Fruit fly (Drosophila melanogaster): Measurements from ENCODE around the gene Jon65Aii.

The Jon65Aii gene

DNA sequence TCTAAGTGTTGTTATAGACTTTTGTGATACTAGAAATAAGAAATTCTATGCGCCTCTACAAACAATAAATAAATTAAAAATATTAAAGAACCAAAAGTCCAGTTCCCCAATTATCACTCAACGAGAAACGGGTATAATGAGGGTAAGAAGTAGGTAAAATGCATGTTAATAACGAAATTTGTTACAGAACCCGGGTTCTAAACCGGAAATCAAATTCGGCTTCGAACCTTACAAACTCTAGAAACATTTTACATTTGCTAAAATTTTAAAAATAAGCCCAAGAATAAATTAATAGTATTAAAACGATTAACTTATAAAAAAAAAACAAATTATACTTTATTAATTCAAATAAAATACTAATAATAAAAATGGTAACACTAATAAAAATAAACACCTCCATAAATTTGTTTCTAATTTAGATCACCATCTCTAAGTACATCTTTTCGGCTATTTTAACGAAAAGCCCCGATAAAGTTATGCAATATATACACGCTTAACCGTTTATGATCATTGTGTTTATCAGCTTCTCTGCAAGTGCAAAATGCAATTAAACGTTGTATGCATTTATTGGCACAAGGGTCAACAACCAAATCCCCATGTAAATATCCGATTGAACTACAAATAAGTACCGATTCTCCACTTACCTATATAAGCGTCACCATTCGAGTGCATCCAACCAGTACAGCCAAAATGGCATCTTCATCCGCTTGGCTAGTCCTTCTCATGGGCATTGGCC lies 19.5 kb downstream of the Jon65Aii start, which contains the start of gene CG6602 (continued):
- TF ChIP-seq CG10321 (GFP tag; IDR thresholded peaks at IDR 0.05), result peak; percentile 25; the same call in 1 of the 2 replicates
- TF ChIP-seq ERR (GFP tag; optimal IDR thresholded peaks at IDR 0.05), result no peak
- TF ChIP-seq Oaz (GFP tag; IDR thresholded peaks at IDR 0.05), result peak; percentile 38; the same call in 1 of the 2 replicates
- TF ChIP-seq CG7357 (GFP tag; IDR thresholded peaks at IDR 0.05), result 0 out of 3 replicates have a peak, but pooled peaks have one; percentile 43
- no peak for TF ChIP-seq CG12236 (GFP tag; optimal IDR thresholded peaks at IDR 0.05)
- TF ChIP-seq stwl (tag; optimal IDR thresholded peaks at IDR 0.05), result peak; percentile 73
- TF ChIP-seq Dip2 (GFP tag; IDR thresholded peaks at IDR 0.05), result no peak
- no peak for TF ChIP-seq lov (optimal IDR thresholded peaks at IDR 0.05)
- peak; percentile 68 for TF ChIP-seq lov (GFP tag; IDR thresholded peaks at IDR 0.05)
- peak; percentile 12 to 18 for TF ChIP-seq Hr51 (GFP tag; optimal IDR thresholded peaks at IDR 0.05)
- peak; percentile 64 for TF ChIP-seq CG33213 (GFP tag; optimal IDR thresholded peaks at IDR 0.05)
- TF ChIP-seq tna (GFP tag; IDR thresholded peaks at IDR 0.05; ENCODE audit: partially characterized antibody), result no peak
- no peak for TF ChIP-seq CG7745 (tag; optimal IDR thresholded peaks at IDR 0.05)
- TF ChIP-seq tin (GFP tag; optimal IDR thresholded peaks at IDR 0.05), result peak; percentile 58
- peak; percentile 29 for TF ChIP-seq CG9437 (GFP tag; optimal IDR thresholded peaks at IDR 0.05)
- TF ChIP-seq prd (optimal IDR thresholded peaks at IDR 0.05), result no peak
- TF ChIP-seq prd (GFP tag; IDR thresholded peaks at IDR 0.05), result peak; percentile 42; the same call in 2 of the 3 replicates
- peak; percentile 23 for TF ChIP-seq CG8281 (tag; optimal IDR thresholded peaks at IDR 0.05)
- peak; percentile 72 for TF ChIP-seq Xbp1 (GFP tag; optimal IDR thresholded peaks at IDR 0.05)
- peak; percentile 60 for TF ChIP-seq CG15011 (GFP tag; optimal IDR thresholded peaks at IDR 0.05)
- TF ChIP-seq E2f1 (GFP tag; IDR thresholded peaks at IDR 0.05), result peak; percentile 74
- no peak for TF ChIP-seq fd64A (GFP tag; optimal IDR thresholded peaks at IDR 0.05)
- TF ChIP-seq CG6254 (GFP tag; optimal IDR thresholded peaks at IDR 0.05), result peak; percentile 44
- TF ChIP-seq ems (GFP tag; optimal IDR thresholded peaks at IDR 0.05), result no peak
- TF ChIP-seq Nf-YB (GFP tag; optimal IDR thresholded peaks at IDR 0.05), result no peak
- peak; percentile 92 for TF ChIP-seq lab (GFP tag; optimal IDR thresholded peaks at IDR 0.05)
- TF ChIP-seq CG1603 (tag; optimal IDR thresholded peaks at IDR 0.05), result peak; percentile 64
- no peak for TF ChIP-seq Neu2 (GFP tag; optimal IDR thresholded peaks at IDR 0.05; ENCODE audit: borderline replicate concordance)
- peak; percentile 4; the same call in 1 of the 2 replicates for TF ChIP-seq CkIIα-i1 (GFP tag; IDR thresholded peaks at IDR 0.05)
- TF ChIP-seq Oli (tag; optimal IDR thresholded peaks at IDR 0.05), result peak; percentile 37
- TF ChIP-seq Dll (GFP tag; IDR thresholded peaks at IDR 0.05; ENCODE audit: partially characterized antibody), result no peak
- no peak for TF ChIP-seq CG4282 (GFP tag; optimal IDR thresholded peaks at IDR 0.05)
- peak; percentile 59 for TF ChIP-seq Blimp-1 (GFP tag; optimal IDR thresholded peaks at IDR 0.05)
- TF ChIP-seq Myb (GFP tag; optimal IDR thresholded peaks at IDR 0.05), result peak; percentile 8
- peak; percentile 81 for TF ChIP-seq CG17328 (GFP tag; IDR thresholded peaks at IDR 0.05)
- TF ChIP-seq so (GFP tag; IDR thresholded peaks at IDR 0.05), result 0 out of 3 replicates have a peak, but pooled peaks have one; percentile 9
- TF ChIP-seq CG12219 (GFP tag; optimal IDR thresholded peaks at IDR 0.05), result peak; percentile 25
- no peak; the same call in 1 of the 3 replicates for TF ChIP-seq CG17361 (GFP tag; IDR thresholded peaks at IDR 0.05)
- TF ChIP-seq CG11695 (GFP tag; IDR thresholded peaks at IDR 0.05), result 0 out of 3 replicates have a peak, but pooled peaks have one; percentile 20
- TF ChIP-seq CG6765 (GFP tag; optimal IDR thresholded peaks at IDR 0.05), result peak; percentile 80
- peak; percentile 65 for TF ChIP-seq B-H1 (GFP tag; IDR thresholded peaks at IDR 0.05)
- no peak for TF ChIP-seq CG10462 (GFP tag; optimal IDR thresholded peaks at IDR 0.05)
- TF ChIP-seq pum (GFP tag; optimal IDR thresholded peaks at IDR 0.05), result no peak
- no peak for TF ChIP-seq psq (GFP tag; optimal IDR thresholded peaks at IDR 0.05)
- TF ChIP-seq toy (GFP tag; IDR thresholded peaks at IDR 0.05), result peak; percentile 42; the same call in 1 of the 2 replicates
- peak; percentile 25 for TF ChIP-seq crc (GFP tag; optimal IDR thresholded peaks at IDR 0.05)
- peak; percentile 37 for TF ChIP-seq gro (GFP tag; optimal IDR thresholded peaks at IDR 0.05)
- TF ChIP-seq CG12942 (GFP tag; optimal IDR thresholded peaks at IDR 0.05), result peak; percentile 28
- TF ChIP-seq bcd (GFP tag; optimal IDR thresholded peaks at IDR 0.05), result peak; percentile 87

Measured in whole organism, embryonic.